Fruit fly (Drosophila melanogaster) Kc167 (cell line): Measurements from ENCODE around the gene Sfp33A4.

ENCODE experiments used
- Myc ChIP-seq: fragments of >200 bp; optimal IDR thresholded peaks from 2 replicates; lab custom pipeline; 2017; ENCODE audit warnings: missing external identifiers
- Sin3A ChIP-seq: fragments of >200 bp; optimal IDR thresholded peaks from 2 replicates; lab custom pipeline; 2018; ENCODE audit warnings: missing external identifiers
- h ChIP-seq: fragments of >200 bp; optimal IDR thresholded peaks from 3 replicates; lab custom pipeline; 2018; ENCODE audit warnings: missing external identifiers
- insv ChIP-seq: fragments of >200 bp; optimal IDR thresholded peaks from 3 replicates; lab custom pipeline; 2018; ENCODE audit warnings: missing external identifiers
- psq ChIP-seq: fragments of >200 bp; optimal IDR thresholded peaks from 2 replicates; lab custom pipeline; 2017; ENCODE audit warnings: missing external identifiers
- ttk ChIP-seq: sonication (Bioruptor generic); optimal IDR thresholded peaks from 2 replicates; lab custom pipeline; 2017; ENCODE audit warnings: missing external identifiers

dm6 chr2L:11788034-11788433, 49.0 kb upstream of the Sfp33A4 start, which contains the start of gene CG14931:
- TF ChIP-seq Myc (lab: Kevin White, UChicago) = no peak
- TF ChIP-seq ttk = no peak
- TF ChIP-seq Sin3A (lab: Kevin White, UChicago) = no peak
- no peak for TF ChIP-seq psq (lab: Kevin White, UChicago)
- TF ChIP-seq h (lab: Kevin White, UChicago) = no peak
- TF ChIP-seq insv = no peak
